Worm (Caenorhabditis elegans) whole organism, L4/young adult: ENCODE measurements around the gene M70.5.

Source experiments
- W03F9.2 ChIP-seq: fragments of 150-350 bp; optimal IDR thresholded peaks from 2 replicates; lab custom pipeline; 2014; ENCODE audit warnings: missing biosample characterization, missing genetic modification characterization
- dao-5 ChIP-seq: sonication (generic microtip); optimal IDR thresholded peaks from 2 replicates; lab custom pipeline; 2016; ENCODE audit warnings: missing genotype, missing genetic modification characterization, moderate library complexity, missing compliant biosample characterization
- him-1 ChIP-seq: sonication (generic microtip); optimal IDR thresholded peaks from 2 replicates; lab custom pipeline; 2016; ENCODE audit warnings: missing genotype, missing genetic modification reagents, missing genetic modification characterization, missing compliant biosample characterization

ce11 chrIV:2235983-2236382, 39.4 kb downstream of the M70.5 start:
- TF ChIP-seq him-1 = no peak
- no peak for TF ChIP-seq W03F9.2 (tag; lab: Kevin White, UChicago)
- no peak for TF ChIP-seq dao-5 (tag; lab: Kevin White, UChicago)
